Worm (Caenorhabditis elegans): ENCODE data around the gene Y47D3A.32.

Y47D3A.32 gene

ce11 chrIII:11269206-11269605 lies 17.0 kb downstream of the Y47D3A.32 start:
- no peak for TF ChIP-seq him-1 (tag; optimal IDR thresholded peaks at IDR 0.05)

ce11 chrIII:11270795-11271194 lies 18.6 kb downstream of the Y47D3A.32 start, which contains the start of gene obr-1:
obr-1 (minus strand) TSS chrIII:11270895.
- TF ChIP-seq dao-5 (tag; optimal IDR thresholded peaks at IDR 0.05) (no peak), him-1 (tag; optimal IDR thresholded peaks at IDR 0.05) (no peak), W03F9.2 (tag; optimal IDR thresholded peaks at IDR 0.05) (no peak)

ce11 chrIII:11274590-11275116 lies 22.5 kb downstream of the Y47D3A.32 start, which contains the start of gene Y47D3A.20:
Y47D3A.20 (plus strand) TSS chrIII:11275066.
- TF ChIP-seq him-1 (tag; optimal IDR thresholded peaks at IDR 0.05) (no peak), dao-5 (tag; optimal IDR thresholded peaks at IDR 0.05) (no peak), W03F9.2 (tag; optimal IDR thresholded peaks at IDR 0.05) (no peak)

ce11 chrIII:11278817-11279216 lies 26.6 kb downstream of the Y47D3A.32 start, which contains the start of gene Y47D3A.21:
Y47D3A.21 (minus strand) TSS chrIII:11278917.
- TF ChIP-seq W03F9.2 (tag; optimal IDR thresholded peaks at IDR 0.05) (no peak), him-1 (tag; optimal IDR thresholded peaks at IDR 0.05) (no peak), dao-5 (tag; optimal IDR thresholded peaks at IDR 0.05) (no peak)

ce11 chrIII:11279954-11280353 lies 27.8 kb downstream of the Y47D3A.32 start:
- TF ChIP-seq him-1 (tag; optimal IDR thresholded peaks at IDR 0.05), result no peak
- TF ChIP-seq dao-5 (tag; optimal IDR thresholded peaks at IDR 0.05), result no peak

- TF ChIP-seq W03F9.2 (tag; optimal IDR thresholded peaks at IDR 0.05), result no peak
- no peak for TF ChIP-seq him-1 (tag; optimal IDR thresholded peaks at IDR 0.05)
- TF ChIP-seq dao-5 (tag; optimal IDR thresholded peaks at IDR 0.05), result no peak
Observed at ce11 chrIII:11283648-11284047, 31.5 kb downstream of the Y47D3A.32 start.

- TF ChIP-seq him-1 (tag; optimal IDR thresholded peaks at IDR 0.05), result no peak
- TF ChIP-seq dao-5 (tag; optimal IDR thresholded peaks at IDR 0.05), result no peak
Observed at ce11 chrIII:11286069-11286468, 33.9 kb downstream of the Y47D3A.32 start.

ce11 chrIII:11287340-11287739 lies 35.1 kb downstream of the Y47D3A.32 start:
- TF ChIP-seq him-1 (tag; optimal IDR thresholded peaks at IDR 0.05) (no peak), dao-5 (tag; optimal IDR thresholded peaks at IDR 0.05) (no peak), W03F9.2 (tag; optimal IDR thresholded peaks at IDR 0.05) (no peak)

- TF ChIP-seq dao-5 (tag; optimal IDR thresholded peaks at IDR 0.05), result no peak
- TF ChIP-seq W03F9.2 (tag; optimal IDR thresholded peaks at IDR 0.05), result no peak
- no peak for TF ChIP-seq him-1 (tag; optimal IDR thresholded peaks at IDR 0.05)
Observed at ce11 chrIII:11288295-11288694, 36.1 kb downstream of the Y47D3A.32 start.

ce11 chrIII:11289876-11290275 lies 37.7 kb downstream of the Y47D3A.32 start:
- TF ChIP-seq W03F9.2 (tag; optimal IDR thresholded peaks at IDR 0.05) (no peak), dao-5 (tag; optimal IDR thresholded peaks at IDR 0.05) (no peak), him-1 (tag; optimal IDR thresholded peaks at IDR 0.05) (no peak)

ce11 chrIII:11290554-11290953 lies 38.4 kb downstream of the Y47D3A.32 start, which contains the start of the genes gly-9, mib-1 and smc-3:
gly-9 (minus strand) TSS chrIII:11290580.
mib-1 (minus strand) TSS chrIII:11290676.
smc-3 (plus strand) TSS chrIII:11290904.
- no peak for TF ChIP-seq dao-5 (tag; optimal IDR thresholded peaks at IDR 0.05)
- TF ChIP-seq him-1 (tag; optimal IDR thresholded peaks at IDR 0.05), result peak; percentile 39
- peak; percentile 39 for TF ChIP-seq W03F9.2 (tag; optimal IDR thresholded peaks at IDR 0.05)
